Fruit fly (Drosophila melanogaster) whole organism, embryonic: ENCODE measurements around the gene beat-Vc.

Experiments
- Bgb ChIP-seq: fragments of 200-800 bp; sonication (Bioruptor generic); IDR thresholded peaks from 2 replicates; pipeline ENCODE4 v1.3.6; 2022; ENCODE audit warnings: missing biosample characterization, missing genetic modification characterization; ENCODE audit not compliant: partially characterized antibody
- BtbVII ChIP-seq: fragments of 200-800 bp; sonication (Bioruptor generic); optimal IDR thresholded peaks from 3 replicates; lab custom pipeline; 2017; ENCODE audit warnings: missing biosample characterization, mild to moderate bottlenecking, missing genetic modification characterization
- CG10267 ChIP-seq: fragments of 200-800 bp; sonication (Bioruptor generic); optimal IDR thresholded peaks from 2 replicates; lab custom pipeline; 2018; ENCODE audit warnings: missing biosample characterization, mild to moderate bottlenecking, missing genetic modification characterization, moderate library complexity
- CG10274 ChIP-seq: fragments of 200-800 bp; sonication (Bioruptor generic); optimal IDR thresholded peaks from 3 replicates; lab custom pipeline; 2017; ENCODE audit warnings: missing biosample characterization, mild to moderate bottlenecking, missing genetic modification characterization
- CG11093 ChIP-seq: fragments of 200-800 bp; sonication (Bioruptor generic); IDR thresholded peaks from 3 replicates; pipeline ENCODE4 v1.3.6; 2022; ENCODE audit warnings: missing biosample characterization, missing genetic modification characterization
- CG11247 ChIP-seq: fragments of 200-800 bp; sonication (Bioruptor generic); IDR thresholded peaks from 2 replicates; pipeline ENCODE4 v1.3.6; 2022; ENCODE audit warnings: missing biosample characterization, missing genetic modification characterization
- CG11695 ChIP-seq: fragments of 200-800 bp; sonication (Bioruptor generic); IDR thresholded peaks from 3 replicates; pipeline ENCODE4 v1.3.6; 2022; ENCODE audit warnings: missing biosample characterization, missing genetic modification characterization
- CG12104 ChIP-seq: fragments of 200-800 bp; sonication (Bioruptor generic); optimal IDR thresholded peaks from 3 replicates; lab custom pipeline; 2016; ENCODE audit warnings: missing biosample characterization, missing genetic modification characterization
- CG12236 ChIP-seq: fragments of 200-800 bp; sonication (Bioruptor generic); optimal IDR thresholded peaks from 2 replicates; lab custom pipeline; 2016; ENCODE audit warnings: missing biosample characterization, missing genetic modification characterization
- CG12744 ChIP-seq: fragments of 200-800 bp; sonication (Bioruptor generic); optimal IDR thresholded peaks from 2 replicates; lab custom pipeline; 2016; ENCODE audit warnings: missing biosample characterization, missing genetic modification characterization
- CG13775 ChIP-seq: fragments of 200-800 bp; sonication (Bioruptor generic); optimal IDR thresholded peaks from 3 replicates; lab custom pipeline; 2017; ENCODE audit warnings: missing biosample characterization, mild to moderate bottlenecking, missing genetic modification characterization
- CG14050 ChIP-seq: fragments of 200-800 bp; sonication (Bioruptor generic); IDR thresholded peaks from 3 replicates; pipeline ENCODE4 v1.3.6; 2022; ENCODE audit warnings: missing biosample characterization, missing genetic modification characterization
- CG17361 ChIP-seq: fragments of 200-800 bp; sonication (Bioruptor generic); IDR thresholded peaks from 3 replicates; pipeline ENCODE4 v1.3.6; 2022; ENCODE audit warnings: missing biosample characterization, missing genetic modification characterization
- CG18011 ChIP-seq: fragments of 200-800 bp; sonication (Bioruptor generic); optimal IDR thresholded peaks from 2 replicates; lab custom pipeline; 2017; ENCODE audit warnings: missing biosample characterization, missing genetic modification characterization, mild to moderate bottlenecking, moderate library complexity, missing genotype
- CG30431 ChIP-seq: fragments of 200-800 bp; sonication (Bioruptor generic); optimal IDR thresholded peaks from 2 replicates; lab custom pipeline; 2017; ENCODE audit warnings: missing biosample characterization, missing genetic modification characterization
- CG32767 ChIP-seq: fragments of 200-800 bp; sonication (Bioruptor generic); IDR thresholded peaks from 2 replicates; pipeline ENCODE4 v1.3.6; 2022; ENCODE audit warnings: missing biosample characterization, missing genetic modification characterization
- CG7928 ChIP-seq: fragments of 200-800 bp; sonication (Bioruptor generic); optimal IDR thresholded peaks from 2 replicates; lab custom pipeline; 2017; ENCODE audit warnings: missing biosample characterization, mild to moderate bottlenecking, missing genetic modification characterization
- CG7987 ChIP-seq: fragments of 200-800 bp; sonication (Bioruptor generic); optimal IDR thresholded peaks from 2 replicates; lab custom pipeline; 2018; ENCODE audit warnings: missing biosample characterization, mild to moderate bottlenecking, missing genetic modification characterization, moderate library complexity
- CG8089 ChIP-seq: fragments of 200-800 bp; sonication (Bioruptor generic); optimal IDR thresholded peaks from 3 replicates; lab custom pipeline; 2016; ENCODE audit warnings: missing biosample characterization, missing genetic modification characterization
- CG8388 ChIP-seq: fragments of 200-800 bp; sonication (Bioruptor generic); optimal IDR thresholded peaks from 2 replicates; lab custom pipeline; 2019; ENCODE audit warnings: missing biosample characterization, mild to moderate bottlenecking, missing genetic modification characterization, moderate library complexity
- CG8765 ChIP-seq: fragments of 200-800 bp; sonication (Bioruptor generic); IDR thresholded peaks from 2 replicates; pipeline ENCODE4 v1.3.6; 2022; ENCODE audit warnings: missing biosample characterization, missing genetic modification characterization
- D19B ChIP-seq: fragments of 200-800 bp; sonication (Bioruptor generic); optimal IDR thresholded peaks from 2 replicates; lab custom pipeline; 2017; ENCODE audit warnings: missing biosample characterization, mild to moderate bottlenecking, missing genetic modification characterization
- Fer1 ChIP-seq: fragments of 200-800 bp; sonication (Bioruptor generic); optimal IDR thresholded peaks from 2 replicates; lab custom pipeline; 2017; ENCODE audit warnings: missing biosample characterization, mild to moderate bottlenecking, missing genetic modification characterization
- HLH3B ChIP-seq: fragments of 200-800 bp; sonication (Bioruptor generic); IDR thresholded peaks from 2 replicates; pipeline ENCODE4 v1.3.6; 2022; ENCODE audit warnings: missing biosample characterization, missing genetic modification characterization
- HLH4C ChIP-seq: fragments of 200-800 bp; sonication (Bioruptor generic); IDR thresholded peaks from 3 replicates; pipeline ENCODE4 v1.3.6; 2022; ENCODE audit warnings: missing biosample characterization, missing genetic modification characterization; ENCODE audit not compliant: partially characterized antibody
- HmgD ChIP-seq: fragments of 200-800 bp; sonication (Bioruptor generic); optimal IDR thresholded peaks from 3 replicates; lab custom pipeline; 2016; ENCODE audit warnings: missing biosample characterization, missing genetic modification characterization
- Hmx ChIP-seq: fragments of 200-800 bp; sonication (Bioruptor generic); optimal IDR thresholded peaks from 2 replicates; lab custom pipeline; 2016; ENCODE audit warnings: missing biosample characterization, missing genetic modification characterization
- Hsf ChIP-seq: fragments of 200-800 bp; sonication (Bioruptor generic); optimal IDR thresholded peaks from 3 replicates; lab custom pipeline; 2016; ENCODE audit warnings: missing biosample characterization, missing genetic modification characterization
- Mes4 ChIP-seq: fragments of 200-800 bp; sonication (Bioruptor generic); optimal IDR thresholded peaks from 2 replicates; lab custom pipeline; 2016; ENCODE audit warnings: missing biosample characterization, missing genetic modification characterization
- Neu2 ChIP-seq: fragments of 200-800 bp; sonication (Bioruptor generic); optimal IDR thresholded peaks from 3 replicates; lab custom pipeline; 2016; ENCODE audit warnings: missing biosample characterization, missing genetic modification characterization, borderline replicate concordance
- Side ChIP-seq: fragments of 200-800 bp; sonication (Bioruptor generic); optimal IDR thresholded peaks from 2 replicates; lab custom pipeline; 2016; ENCODE audit warnings: missing biosample characterization, missing genetic modification characterization
- YL-1 ChIP-seq: fragments of 200-800 bp; sonication (Bioruptor generic); optimal IDR thresholded peaks from 3 replicates; lab custom pipeline; 2017; ENCODE audit warnings: missing biosample characterization, mild to moderate bottlenecking, missing genetic modification characterization
- al ChIP-seq: fragments of 200-800 bp; sonication (Bioruptor generic); IDR thresholded peaks from 2 replicates; pipeline ENCODE4 v1.3.6; 2022; ENCODE audit warnings: missing biosample characterization, missing genetic modification characterization
- ase ChIP-seq: fragments of 200-800 bp; sonication (Bioruptor generic); IDR thresholded peaks from 3 replicates; pipeline ENCODE4 v1.3.6; 2022; ENCODE audit warnings: missing biosample characterization, missing genetic modification characterization
- chif ChIP-seq, 2 experiments: fragments of 200-800 bp; sonication (Bioruptor generic); optimal IDR thresholded peaks; 3 replicates each; lab custom pipeline; 2016; ENCODE audit warnings: missing biosample characterization in 2 of 2, missing genetic modification characterization in 2 of 2
- fd96Cb ChIP-seq: fragments of 200-800 bp; sonication (Bioruptor generic); optimal IDR thresholded peaks from 2 replicates; lab custom pipeline; 2018; ENCODE audit warnings: missing biosample characterization, mild to moderate bottlenecking, missing genetic modification characterization, moderate library complexity
- gce ChIP-seq: fragments of 200-800 bp; sonication (Bioruptor generic); IDR thresholded peaks from 3 replicates; pipeline ENCODE4 v1.3.6; 2022; ENCODE audit warnings: missing biosample characterization, missing genetic modification characterization
- her ChIP-seq: fragments of 200-800 bp; sonication (Bioruptor generic); optimal IDR thresholded peaks from 2 replicates; lab custom pipeline; 2016; ENCODE audit warnings: missing biosample characterization, missing genetic modification characterization
- jumu ChIP-seq: fragments of 200-800 bp; sonication (Bioruptor generic); optimal IDR thresholded peaks from 3 replicates; lab custom pipeline; 2016; ENCODE audit warnings: missing biosample characterization, missing genetic modification characterization
- kay ChIP-seq: fragments of 200-800 bp; sonication (Bioruptor generic); optimal IDR thresholded peaks from 2 replicates; lab custom pipeline; 2016; ENCODE audit warnings: missing biosample characterization, missing genetic modification characterization
- ken ChIP-seq: fragments of 200-800 bp; sonication (Bioruptor generic); IDR thresholded peaks from 3 replicates; pipeline ENCODE4 v1.3.6; 2022; ENCODE audit warnings: missing biosample characterization, missing genetic modification characterization
- luna ChIP-seq: fragments of 200-800 bp; sonication (Bioruptor generic); optimal IDR thresholded peaks from 2 replicates; lab custom pipeline; 2016; ENCODE audit warnings: missing biosample characterization, missing genetic modification characterization
- prd ChIP-seq, 3 experiments: fragments of >200 bp in 2 of 3; fragments of 200-800 bp in 1 of 3; sonication (Bioruptor generic) in 1 of 3; optimal IDR thresholded peaks in 2 of 3; IDR thresholded peaks in 1 of 3; 2 replicates in 2 of 3; 3 replicates in 1 of 3; pipeline versions ENCODE4 v1.3.6 to Lab custom; 2017 to 2022; ENCODE audit warnings: missing biosample characterization in 1 of 3, missing genetic modification characterization in 1 of 3
- rib ChIP-seq: fragments of 200-800 bp; sonication (Bioruptor generic); IDR thresholded peaks from 2 replicates; pipeline ENCODE4 v1.3.6; 2022; ENCODE audit warnings: missing biosample characterization, missing genetic modification characterization
- slbo ChIP-seq: fragments of 200-800 bp; sonication (Bioruptor generic); IDR thresholded peaks from 2 replicates; pipeline ENCODE4 v1.3.6; 2022; ENCODE audit warnings: missing biosample characterization, missing genetic modification characterization
- stc ChIP-seq: fragments of 200-800 bp; sonication (Bioruptor generic); IDR thresholded peaks from 2 replicates; pipeline ENCODE4 v1.3.6; 2022; ENCODE audit warnings: missing biosample characterization, missing genetic modification characterization
- stwl ChIP-seq: fragments of 200-800 bp; sonication (Bioruptor generic); optimal IDR thresholded peaks from 3 replicates; lab custom pipeline; 2018; ENCODE audit warnings: missing biosample characterization, mild to moderate bottlenecking, missing genetic modification characterization, moderate library complexity
- twi ChIP-seq: fragments of 200-800 bp; optimal IDR thresholded peaks from 2 replicates; lab custom pipeline; 2019; ENCODE audit warnings: missing biosample characterization, mild to moderate bottlenecking, missing genetic modification characterization, moderate library complexity

beat-Vc gene

dm6 chr3R:12717588-12718535, 65.2 kb downstream of the beat-Vc start (continued):
- TF ChIP-seq prd (optimal IDR thresholded peaks at IDR 0.05; lab: Kevin White, UChicago) (no peak), prd (GFP tag; IDR thresholded peaks at IDR 0.05; lab: Robert Waterston, UW) (peak; percentile 70), ase (GFP tag; lab: Robert Waterston, UW) (peak; percentile 56; the same call in 2 of the 3 replicates), CG7928 (GFP tag; lab: Kevin White, UChicago) (no peak), CG7987 (GFP tag; lab: Kevin White, UChicago) (peak; percentile 79), fd96Cb (peak; percentile 53), CG17361 (GFP tag; lab: Robert Waterston, UW) (no peak; the same call in 1 of the 3 replicates), CG18011 (peak; percentile 39), stwl (tag; lab: Kevin White, UChicago) (no peak), CG30431 (GFP tag; lab: Kevin White, UChicago) (no peak), HLH3B (GFP tag; lab: Robert Waterston, UW) (peak; percentile 69), her (GFP tag; lab: Kevin White, UChicago) (peak; percentile 3), D19B (GFP tag; lab: Kevin White, UChicago) (peak; percentile 37), al (GFP tag; lab: Robert Waterston, UW) (peak; percentile 44; the same call in 1 of the 2 replicates), CG8089 (peak; percentile 20), CG12236 (GFP tag; lab: Kevin White, UChicago) (peak; percentile 29), gce (GFP tag; lab: Robert Waterston, UW) (no peak), rib (peak; percentile 27), CG11093 (GFP tag; lab: Robert Waterston, UW) (no peak), BtbVII (GFP tag; lab: Kevin White, UChicago) (no peak), jumu (peak; percentile 12), kay (GFP tag; lab: Kevin White, UChicago) (peak; percentile 42), CG12744 (GFP tag; lab: Kevin White, UChicago) (peak; percentile 45), ken (0 out of 3 replicates have a peak, but pooled peaks have one; percentile 39), HLH4C (GFP tag; lab: Robert Waterston, UW) (no peak), Mes4 (no peak), Side (GFP tag; lab: Kevin White, UChicago) (no peak), CG32767 (GFP tag; lab: Robert Waterston, UW) (0 out of 2 replicates have a peak, but pooled peaks have one; percentile 29), CG11247 (0 out of 2 replicates have a peak, but pooled peaks have one; percentile 10), slbo (peak; percentile 81), chif (GFP tag; optimal IDR thresholded peaks at IDR 0.05; lab: Kevin White, UChicago) (peak; percentile 21 to 41), Hmx (GFP tag; lab: Kevin White, UChicago) (no peak), CG11695 (peak; percentile 52; the same call in 1 of the 3 replicates), CG10267 (tag; lab: Kevin White, UChicago) (no peak), HmgD (GFP tag; lab: Kevin White, UChicago) (no peak), luna (peak; percentile 41), CG8388 (peak; percentile 33), twi (tag; lab: Kevin White, UChicago) (no peak), stc (GFP tag; lab: Robert Waterston, UW) (peak; percentile 58; the same call in 1 of the 2 replicates), YL-1 (GFP tag; lab: Kevin White, UChicago) (no peak), Fer1 (GFP tag; lab: Kevin White, UChicago) (peak; percentile 58), CG12104 (no peak), CG10274 (GFP tag; lab: Kevin White, UChicago) (no peak), Bgb (no peak), Hsf (peak; percentile 64), CG13775 (GFP tag; lab: Kevin White, UChicago) (peak; percentile 41), CG8765 (GFP tag; lab: Robert Waterston, UW) (no peak), Neu2 (GFP tag; lab: Kevin White, UChicago) (no peak), CG14050 (peak; percentile 63)
